Worm (Caenorhabditis elegans): ENCODE data around the gene F44G4.3.

DNA sequence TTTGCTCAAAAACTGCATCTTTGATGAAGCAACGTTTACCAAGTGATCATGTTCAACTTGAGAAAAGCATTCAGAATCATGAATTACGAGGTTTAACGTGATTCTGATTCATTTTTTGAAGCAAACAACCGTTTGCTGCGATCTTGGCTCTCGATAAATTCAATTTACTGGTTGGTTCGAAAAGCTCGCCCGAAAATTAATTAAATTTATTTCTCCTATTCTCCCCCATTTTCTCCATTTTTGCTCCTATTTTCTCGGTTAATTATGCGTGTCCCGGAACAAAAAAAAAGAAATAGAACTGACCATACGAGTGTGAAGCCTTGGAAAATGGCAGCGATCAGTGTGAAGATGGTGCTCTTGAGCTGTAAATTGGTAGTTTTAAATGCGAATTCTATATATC is 40.6 kb downstream of the F44G4.3 start:
- TF ChIP-seq gei-17 (GFP tag; optimal IDR thresholded peaks at IDR 0.05) (no peak), ceh-40 (GFP tag; IDR thresholded peaks at IDR 0.05) (no peak), let-526 (GFP tag; IDR thresholded peaks at IDR 0.05) (no peak), Y56A3A.18 (GFP tag; IDR thresholded peaks at IDR 0.05) (no peak), lin-40 (tag; optimal IDR thresholded peaks at IDR 0.05) (no peak), F23B12.7 (tag; optimal IDR thresholded peaks at IDR 0.05; ENCODE audit: insufficient read depth) (no peak), snpc-4 (GFP tag; optimal IDR thresholded peaks at IDR 0.05) (no peak), snpc-4 (tag; optimal IDR thresholded peaks at IDR 0.05) (no peak), ztf-26 (tag; optimal IDR thresholded peaks at IDR 0.05) (no peak)
